4 worm cellular contexts compared by ENCODE assay signal in the genomic region with DNA sequence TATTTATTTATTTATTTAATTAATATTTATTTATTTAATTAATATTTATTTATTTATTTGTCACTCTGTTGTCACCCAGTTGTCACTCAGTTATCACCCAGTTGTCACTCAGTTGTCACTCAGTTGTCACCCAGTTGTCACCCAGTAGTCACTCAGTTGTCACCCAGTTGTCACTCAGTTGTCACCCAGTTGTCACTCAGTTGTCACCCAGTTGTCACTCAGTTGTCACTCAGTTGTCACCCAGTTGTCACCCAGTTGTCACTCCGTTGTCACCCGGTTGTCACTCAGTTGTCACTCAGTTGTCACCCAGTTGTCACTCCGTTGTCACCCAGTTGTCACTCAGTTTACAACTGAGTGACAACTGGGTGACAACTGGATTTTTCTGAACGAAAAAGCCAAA.
A peak's percentile ranks its signal among the peaks of the same experiment; 100 is the strongest.
TF ChIP-seq lines count a peak whose summit lies in the region.

No protein-coding gene starts in this region.

TF ChIP-seq in whole organism, L4 larva, 104 proteins besides CTCF, POLR2A, EP300 and RAD21:
- TF ChIP-seq ceh-20 (GFP tag; IDR thresholded peaks at IDR 0.05; lab: Robert Waterston, UW), result peak; percentile 51; the same call in 1 of the 2 replicates
- peak; percentile 70; the same call in 1 of the 2 replicates for TF ChIP-seq dmd-9 (GFP tag; IDR thresholded peaks at IDR 0.05; lab: Robert Waterston, UW)
- 0 out of 2 replicates have a peak, but pooled peaks have one; percentile 15 for TF ChIP-seq D1046.2 (GFP tag; IDR thresholded peaks at IDR 0.05; lab: Robert Waterston, UW)
- TF ChIP-seq egl-43 (GFP tag; IDR thresholded peaks at IDR 0.05; lab: Robert Waterston, UW), result 0 out of 2 replicates have a peak, but pooled peaks have one; percentile 5

TF ChIP-seq in whole organism, late embryonic, 69 proteins besides CTCF, POLR2A, EP300 and RAD21:
- peak; percentile 76 for TF ChIP-seq unc-55 (GFP tag; optimal IDR thresholded peaks at IDR 0.05; lab: Kevin White, UChicago)

TF ChIP-seq in whole organism, midembryonic, 9 proteins besides CTCF, POLR2A, EP300 and RAD21:
- TF ChIP-seq ztf-23 (GFP tag; IDR thresholded peaks at IDR 0.05; lab: Robert Waterston, UW), result 0 out of 2 replicates have a peak, but pooled peaks have one; percentile 11

TF ChIP-seq in whole organism, young adult, 124 proteins besides CTCF, POLR2A, EP300 and RAD21:
- TF ChIP-seq bed-1 (GFP tag; IDR thresholded peaks at IDR 0.05; lab: Robert Waterston, UW) (0 out of 2 replicates have a peak, but pooled peaks have one; percentile 63), nhr-120 (GFP tag; IDR thresholded peaks at IDR 0.05; lab: Robert Waterston, UW) (peak; percentile 73; the same call in 1 of the 2 replicates), unc-62 (GFP tag; optimal IDR thresholded peaks at IDR 0.05; lab: Kevin White, UChicago) (peak; percentile 89)
